Worm (Caenorhabditis elegans) whole organism, young adult: ENCODE data around the gene C56G2.22.

Experiments
- B0035.1 ChIP-seq: sonication (generic microtip); optimal IDR thresholded peaks from 2 replicates; lab custom pipeline; 2016; ENCODE audit warnings: missing genetic modification characterization, mild to moderate bottlenecking, missing compliant biosample characterization, missing genotype, missing genetic modification reagents
- F10E7.11 ChIP-seq: sonication (generic microtip); optimal IDR thresholded peaks from 2 replicates; lab custom pipeline; 2017; ENCODE audit warnings: mild to moderate bottlenecking, missing genetic modification characterization, moderate library complexity, missing compliant biosample characterization
- F23B12.7 ChIP-seq: sonication (generic microtip); optimal IDR thresholded peaks from 2 replicates; lab custom pipeline; 2017; ENCODE audit warnings: missing genetic modification characterization, mild to moderate bottlenecking, missing compliant biosample characterization, antibody characterized with exemption, moderate library complexity; ENCODE audit not compliant: insufficient read depth
- F33H1.4 ChIP-seq: fragments of 200-800 bp; sonication (Bioruptor generic); IDR thresholded peaks from 2 replicates; pipeline ENCODE4 v1.3.6; 2022; ENCODE audit warnings: missing genetic modification reagents, missing genetic modification characterization, missing compliant biosample characterization
- F39B2.1 ChIP-seq: fragments of 200-800 bp; sonication (Bioruptor generic); IDR thresholded peaks from 2 replicates; pipeline ENCODE4 v1.3.6; 2022; ENCODE audit warnings: missing genetic modification reagents, missing genetic modification characterization, missing compliant biosample characterization
- F49E8.2 ChIP-seq: sonication (generic microtip); optimal IDR thresholded peaks from 3 replicates; lab custom pipeline; 2017; ENCODE audit warnings: missing genetic modification characterization, mild to moderate bottlenecking, missing compliant biosample characterization, antibody characterized with exemption, moderate library complexity; ENCODE audit not compliant: insufficient read depth
- F52B5.7 ChIP-seq: sonication (generic microtip); optimal IDR thresholded peaks from 2 replicates; lab custom pipeline; 2016; ENCODE audit warnings: mild to moderate bottlenecking, missing genetic modification characterization, missing compliant biosample characterization
- K11D2.4 ChIP-seq: fragments of 200-800 bp; sonication (Bioruptor generic); IDR thresholded peaks from 2 replicates; pipeline ENCODE4 v1.3.6; 2022; ENCODE audit warnings: missing genetic modification reagents, missing genetic modification characterization, missing compliant biosample characterization
- Y53F4B.3 ChIP-seq: fragments of 200-800 bp; sonication (Bioruptor generic); IDR thresholded peaks from 2 replicates; pipeline ENCODE4 v1.3.6; 2022; ENCODE audit warnings: missing genetic modification reagents, missing genetic modification characterization, missing compliant biosample characterization
- ama-1 ChIP-seq, 3 experiments: fragments of 150-350 bp in 1 of 3; sonication (generic microtip) in 2 of 3; optimal IDR thresholded peaks; 2 replicates each; lab custom pipeline; 2014 to 2018; ENCODE audit warnings: missing biosample characterization in 2 of 3, missing genetic modification characterization in 2 of 3, missing genetic modification reagents in 2 of 3
- aptf-3 ChIP-seq: fragments of 200-800 bp; sonication (Bioruptor generic); IDR thresholded peaks from 2 replicates; pipeline ENCODE4 v1.3.6; 2022; ENCODE audit warnings: missing genetic modification characterization, missing compliant biosample characterization
- athp-1 ChIP-seq: sonication (generic microtip); optimal IDR thresholded peaks from 2 replicates; lab custom pipeline; 2017; ENCODE audit warnings: mild to moderate bottlenecking, missing genetic modification characterization, missing compliant biosample characterization
- bed-2 ChIP-seq: fragments of 200-800 bp; sonication (Bioruptor generic); IDR thresholded peaks from 2 replicates; pipeline ENCODE4 v1.3.6; 2022; ENCODE audit warnings: missing genetic modification reagents, missing genetic modification characterization, missing compliant biosample characterization
- die-1 ChIP-seq: sonication (generic microtip); optimal IDR thresholded peaks from 2 replicates; lab custom pipeline; 2016; ENCODE audit warnings: missing genotype, mild to moderate bottlenecking, missing genetic modification characterization, missing compliant biosample characterization
- dox-1 ChIP-seq: fragments of 200-800 bp; sonication (Bioruptor generic); IDR thresholded peaks from 2 replicates; pipeline ENCODE4 v1.3.6; 2022; ENCODE audit warnings: missing genetic modification reagents, missing genetic modification characterization, missing compliant biosample characterization
- dpl-1 ChIP-seq: fragments of 150-350 bp; optimal IDR thresholded peaks from 2 replicates; lab custom pipeline; 2014; ENCODE audit warnings: missing biosample characterization, missing genetic modification reagents, missing genetic modification characterization
- fkh-3 ChIP-seq: sonication (generic microtip); optimal IDR thresholded peaks from 2 replicates; lab custom pipeline; 2016; ENCODE audit warnings: mild to moderate bottlenecking, missing genetic modification characterization, missing compliant biosample characterization
- him-1 ChIP-seq: sonication (generic microtip); optimal IDR thresholded peaks from 2 replicates; lab custom pipeline; 2016; ENCODE audit warnings: missing genotype, missing genetic modification reagents, missing genetic modification characterization, missing compliant biosample characterization
- hlh-12 ChIP-seq: sonication (generic microtip); optimal IDR thresholded peaks from 2 replicates; lab custom pipeline; 2016; ENCODE audit warnings: missing genetic modification characterization, missing compliant biosample characterization
- hlh-26 ChIP-seq: fragments of 200-800 bp; sonication (Bioruptor generic); conservative IDR thresholded peaks from 2 replicates; pipeline ENCODE4 v1.3.6; 2022; ENCODE audit warnings: missing genetic modification reagents, missing genetic modification characterization, missing compliant biosample characterization
- let-526 ChIP-seq: fragments of 200-800 bp; sonication (Bioruptor generic); IDR thresholded peaks from 2 replicates; pipeline ENCODE4 v1.3.6; 2022; ENCODE audit warnings: missing genetic modification reagents, missing genetic modification characterization, missing compliant biosample characterization
- let-607 ChIP-seq, 2 experiments: fragments of 200-800 bp in 1 of 2; sonication (Bioruptor generic) in 1 of 2; sonication (generic microtip) in 1 of 2; optimal IDR thresholded peaks; 2 replicates each; lab custom pipeline; 2016 to 2018; ENCODE audit warnings: mild to moderate bottlenecking in 2 of 2, missing compliant biosample characterization in 2 of 2, missing genetic modification characterization in 2 of 2, moderate library complexity in 2 of 2, missing genotype in 1 of 2
- lin-26 ChIP-seq: fragments of 200-800 bp; sonication (Bioruptor generic); IDR thresholded peaks from 2 replicates; pipeline ENCODE4 v1.3.6; 2022; ENCODE audit warnings: missing genetic modification reagents, missing genetic modification characterization, missing compliant biosample characterization
- lin-35 ChIP-seq, 3 experiments: fragments of 150-350 bp in 2 of 3; sonication (generic microtip) in 1 of 3; optimal IDR thresholded peaks; 2 replicates each; lab custom pipeline; 2014 to 2018; ENCODE audit warnings: missing biosample characterization in 3 of 3, missing genetic modification characterization in 3 of 3, missing genetic modification reagents in 3 of 3
- lin-40 ChIP-seq: sonication (generic microtip); optimal IDR thresholded peaks from 2 replicates; lab custom pipeline; 2016; ENCODE audit warnings: missing genetic modification characterization, mild to moderate bottlenecking, missing compliant biosample characterization, missing genotype, missing genetic modification reagents
- lin-54 ChIP-seq: fragments of 200-800 bp; sonication (Bioruptor generic); optimal IDR thresholded peaks from 2 replicates; lab custom pipeline; 2018; ENCODE audit warnings: mild to moderate bottlenecking, missing genetic modification characterization, missing compliant biosample characterization
- lsl-1 ChIP-seq: fragments of 200-800 bp; sonication (Bioruptor generic); optimal IDR thresholded peaks from 2 replicates; lab custom pipeline; 2018; ENCODE audit warnings: mild to moderate bottlenecking, missing genetic modification characterization, moderate library complexity, missing compliant biosample characterization
- madf-6 ChIP-seq: fragments of 200-800 bp; sonication (Bioruptor generic); IDR thresholded peaks from 2 replicates; pipeline ENCODE4 v1.3.6; 2022; ENCODE audit warnings: missing genetic modification reagents, missing genetic modification characterization, missing compliant biosample characterization
- nfyb-1 ChIP-seq: fragments of 200-800 bp; sonication (Bioruptor generic); IDR thresholded peaks from 2 replicates; pipeline ENCODE4 v1.3.6; 2022; ENCODE audit warnings: missing genetic modification reagents, missing genetic modification characterization, missing compliant biosample characterization
- rcor-1 ChIP-seq: fragments of 200-800 bp; sonication (Bioruptor generic); IDR thresholded peaks from 2 replicates; pipeline ENCODE4 v1.3.6; 2022; ENCODE audit warnings: missing genetic modification reagents, missing genetic modification characterization, missing compliant biosample characterization
- somi-1 ChIP-seq: fragments of 200-800 bp; sonication (Bioruptor generic); optimal IDR thresholded peaks from 2 replicates; lab custom pipeline; 2018; ENCODE audit warnings: mild to moderate bottlenecking, missing genetic modification characterization, missing compliant biosample characterization
- tbp1 ChIP-seq: fragments of 200-800 bp; sonication (Bioruptor generic); optimal IDR thresholded peaks from 2 replicates; lab custom pipeline; 2018; ENCODE audit warnings: mild to moderate bottlenecking, missing genetic modification characterization, missing compliant biosample characterization
- xnd-1 ChIP-seq: sonication (generic microtip); optimal IDR thresholded peaks from 2 replicates; lab custom pipeline; 2016; ENCODE audit warnings: missing genotype, missing genetic modification reagents, missing genetic modification characterization, missing compliant biosample characterization
- ztf-18 ChIP-seq: sonication (generic microtip); optimal IDR thresholded peaks from 2 replicates; lab custom pipeline; 2016; ENCODE audit warnings: missing genotype, mild to moderate bottlenecking, missing genetic modification characterization, missing compliant biosample characterization
- ztf-28 ChIP-seq: fragments of 200-800 bp; sonication (Bioruptor generic); IDR thresholded peaks from 2 replicates; pipeline ENCODE4 v1.3.6; 2022; ENCODE audit warnings: missing genetic modification reagents, missing genetic modification characterization, missing compliant biosample characterization
- ztf-3 ChIP-seq: fragments of 200-800 bp; sonication (Bioruptor generic); optimal IDR thresholded peaks from 2 replicates; lab custom pipeline; 2018; ENCODE audit warnings: mild to moderate bottlenecking, missing genetic modification characterization, missing compliant biosample characterization

The C56G2.22 gene

DNA sequence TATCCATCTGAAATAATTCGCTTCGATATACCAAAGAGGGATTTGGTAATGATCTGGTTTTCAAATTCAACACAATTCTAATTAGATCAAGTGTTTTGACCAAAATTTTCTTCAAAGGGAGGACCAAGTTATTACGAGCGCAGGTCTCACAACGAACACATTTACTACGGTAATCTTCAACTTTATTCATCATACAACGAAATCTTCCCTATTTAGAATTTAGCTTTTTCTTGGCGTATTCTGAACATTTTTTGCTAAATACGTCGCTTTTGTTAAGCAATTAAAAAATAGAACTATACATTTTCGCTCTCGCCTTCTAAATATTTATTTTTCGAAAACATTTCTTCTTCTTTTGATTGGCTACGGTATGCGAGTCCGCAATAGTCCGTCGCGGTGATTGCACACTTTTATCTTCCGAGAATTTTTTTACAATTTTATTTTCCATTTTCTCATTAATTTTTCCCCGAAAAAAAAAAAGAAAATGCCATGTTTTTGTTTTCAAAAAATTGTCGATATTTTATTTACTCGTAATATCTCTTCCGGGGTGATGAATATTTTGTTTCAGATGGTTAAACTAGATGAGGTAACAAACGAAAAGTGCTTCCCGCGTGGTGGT is 36.8 kb downstream of the C56G2.22 start, which contains the start of gene let-716:
Gene let-716 (plus strand): TSS at position 566 of the 616 bp plus-strand sequence.
- TF ChIP-seq F23B12.7 (tag; lab: Kevin White, UChicago) (peak; percentile 20), hlh-12 (tag; lab: Kevin White, UChicago) (no peak), Y53F4B.3 (GFP tag; lab: Robert Waterston, UW) (no peak), dox-1 (no peak), somi-1 (GFP tag; lab: Kevin White, UChicago) (no peak), madf-6 (GFP tag; lab: Robert Waterston, UW) (peak; percentile 30; the same call in 1 of the 2 replicates), F10E7.11 (tag; lab: Kevin White, UChicago) (no peak), lin-35 (GFP tag; optimal IDR thresholded peaks at IDR 0.05; lab: Kevin White, UChicago) (peak in 1 of 3 experiments; percentile 39), F49E8.2 (tag; lab: Kevin White, UChicago) (peak; percentile 59), F33H1.4 (GFP tag; lab: Robert Waterston, UW) (peak; percentile 64), xnd-1 (tag; lab: Kevin White, UChicago) (peak; percentile 14), athp-1 (no peak), lin-26 (GFP tag; lab: Robert Waterston, UW) (no peak), B0035.1 (no peak), die-1 (tag; lab: Kevin White, UChicago) (no peak), lsl-1 (peak; percentile 87), F52B5.7 (tag; lab: Kevin White, UChicago) (no peak), him-1 (tag; lab: Kevin White, UChicago) (peak; percentile 42), K11D2.4 (GFP tag; lab: Robert Waterston, UW) (no peak), ama-1 (optimal IDR thresholded peaks at IDR 0.05; lab: Kevin White, UChicago) (no peak), ama-1 (GFP tag; optimal IDR thresholded peaks at IDR 0.05; lab: Kevin White, UChicago) (peak in 1 of 2 experiments; percentile 2), ztf-18 (tag; lab: Kevin White, UChicago) (peak; percentile 1), lin-54 (GFP tag; lab: Kevin White, UChicago) (no peak)

DNA sequence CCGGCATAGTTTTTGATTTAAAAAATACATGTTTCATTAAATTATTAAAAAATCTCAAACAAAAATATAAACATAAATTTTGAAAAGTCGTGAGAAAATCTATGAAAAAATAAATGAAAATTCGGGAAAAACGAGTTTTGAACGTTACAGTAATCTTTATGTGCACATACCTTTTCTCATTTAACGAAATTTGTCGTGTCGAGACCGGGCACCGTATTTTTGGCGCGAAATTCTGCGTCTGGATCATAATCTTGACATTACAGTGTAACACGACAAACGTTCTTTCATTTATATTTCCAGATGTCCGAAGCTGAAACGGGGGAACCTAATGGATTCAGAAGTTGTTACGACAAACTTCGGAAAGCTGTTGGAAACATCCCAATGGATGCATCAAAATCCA is 43.3 kb downstream of the C56G2.22 start, which contains the start of gene C16A3.2:
Gene C16A3.2 (plus strand): TSS at position 301 of the 400 bp plus-strand sequence.
- no peak for TF ChIP-seq tbp1 (GFP tag; lab: Kevin White, UChicago)
- no peak for TF ChIP-seq let-526 (GFP tag; lab: Robert Waterston, UW)
- TF ChIP-seq lsl-1: peak; percentile 0

DNA sequence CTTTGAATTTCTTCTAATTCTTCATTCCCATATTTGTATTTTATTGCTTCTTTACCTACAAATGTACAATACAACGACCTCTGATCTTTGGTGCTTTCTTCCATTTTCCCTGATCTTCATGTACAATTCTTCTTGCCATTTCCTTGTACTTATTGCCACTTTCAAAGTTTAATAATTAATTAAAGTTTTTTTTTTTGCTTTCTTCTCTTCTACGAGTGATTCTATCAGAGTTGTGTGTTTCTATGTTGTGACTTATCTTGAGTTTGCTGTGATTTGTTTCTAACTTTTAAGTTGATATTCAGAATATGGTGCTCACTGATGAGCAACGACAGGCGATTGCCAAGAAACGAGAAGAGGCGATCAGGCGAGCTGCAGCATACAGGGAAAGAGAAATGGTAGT is 44.4 kb downstream of the C56G2.22 start, which contains the start of gene smrc-1:
Gene smrc-1 (plus strand): TSS at position 301 of the 400 bp plus-strand sequence.
- TF ChIP-seq nfyb-1 (no peak), aptf-3 (GFP tag; lab: Robert Waterston, UW) (no peak), bed-2 (GFP tag; lab: Robert Waterston, UW) (no peak), hlh-26 (GFP tag; lab: Robert Waterston, UW) (no peak), fkh-3 (tag; lab: Kevin White, UChicago) (no peak), rcor-1 (GFP tag; lab: Robert Waterston, UW) (no peak), dpl-1 (GFP tag; lab: Kevin White, UChicago) (no peak), lin-40 (tag; lab: Kevin White, UChicago) (no peak), ztf-28 (no peak), F39B2.1 (no peak), hlh-12 (tag; lab: Kevin White, UChicago) (no peak), let-607 (tag; optimal IDR thresholded peaks at IDR 0.05; lab: Kevin White, UChicago) (no peak), ztf-3 (GFP tag; lab: Kevin White, UChicago) (no peak)
- TF ChIP-seq, all 124 proteins: peak for 0
